Fruit fly (Drosophila melanogaster): Measurements from ENCODE around the gene RYa-R.

RYa-R gene

dm6 chr3R:27002787-27003186, 6.0 kb downstream of the RYa-R start:
- TF ChIP-seq CG17801 (GFP tag; optimal IDR thresholded peaks at IDR 0.05; ENCODE audit: partially characterized antibody) = no peak

dm6 chr3R:27005338-27005737, 8.6 kb downstream of the RYa-R start, which contains the start of gene CG6296:
Gene CG6296 (minus strand): TSS chr3R:27005469.
- TF ChIP-seq CG17801 (GFP tag; optimal IDR thresholded peaks at IDR 0.05; ENCODE audit: partially characterized antibody) = no peak

- TF ChIP-seq CG17801 (GFP tag; optimal IDR thresholded peaks at IDR 0.05; ENCODE audit: partially characterized antibody) = no peak
Measured at dm6 chr3R:27007022-27007421, 10.2 kb downstream of the RYa-R start, which contains the start of gene CG6295. Gene CG6295 (minus strand): TSS chr3R:27007055.

dm6 chr3R:27018187-27018586, 21.4 kb downstream of the RYa-R start, which contains the start of gene CG17192:
Gene CG17192 (minus strand): TSS chr3R:27018287.
- TF ChIP-seq CG17801 (GFP tag; optimal IDR thresholded peaks at IDR 0.05; ENCODE audit: partially characterized antibody) = no peak

dm6 chr3R:27019701-27020172, 23.0 kb downstream of the RYa-R start, which contains the start of gene CG17191:
Gene CG17191 (minus strand): TSS chr3R:27019751.
- TF ChIP-seq CG17801 (GFP tag; optimal IDR thresholded peaks at IDR 0.05; ENCODE audit: partially characterized antibody) = no peak

dm6 chr3R:27021278-27021677, 24.5 kb downstream of the RYa-R start, which contains the start of gene CG6283:
Gene CG6283 (minus strand): TSS chr3R:27021378.
- no peak for TF ChIP-seq CG17801 (GFP tag; optimal IDR thresholded peaks at IDR 0.05; ENCODE audit: partially characterized antibody)

- TF ChIP-seq CG17801 (GFP tag; optimal IDR thresholded peaks at IDR 0.05; ENCODE audit: partially characterized antibody) = no peak
Measured at dm6 chr3R:27023117-27023516, 26.3 kb downstream of the RYa-R start, which contains the start of gene CG6277. Gene CG6277 (minus strand): TSS chr3R:27023217.

- TF ChIP-seq CG17801 (GFP tag; optimal IDR thresholded peaks at IDR 0.05; ENCODE audit: partially characterized antibody) = no peak
Measured at dm6 chr3R:27026009-27026408, 29.2 kb downstream of the RYa-R start, which contains the start of gene CG6271. Gene CG6271 (minus strand): TSS chr3R:27026109.

- no peak for TF ChIP-seq CG17801 (GFP tag; optimal IDR thresholded peaks at IDR 0.05; ENCODE audit: partially characterized antibody)
Measured at dm6 chr3R:27033935-27034334, 37.2 kb downstream of the RYa-R start.

dm6 chr3R:27040044-27040443, 43.3 kb downstream of the RYa-R start:
- TF ChIP-seq CG17801 (GFP tag; optimal IDR thresholded peaks at IDR 0.05; ENCODE audit: partially characterized antibody) = no peak

- no peak for TF ChIP-seq CG17801 (GFP tag; optimal IDR thresholded peaks at IDR 0.05; ENCODE audit: partially characterized antibody)
Measured at dm6 chr3R:27048561-27049270, 51.9 kb downstream of the RYa-R start, which contains the start of gene TwdlT. Gene TwdlT (plus strand): TSS chr3R:27049220.

- no peak for TF ChIP-seq CG17801 (GFP tag; optimal IDR thresholded peaks at IDR 0.05; ENCODE audit: partially characterized antibody)
Measured at dm6 chr3R:27049549-27049948, 52.8 kb downstream of the RYa-R start.

dm6 chr3R:27056152-27056551, 59.4 kb downstream of the RYa-R start:
- TF ChIP-seq CG17801 (GFP tag; optimal IDR thresholded peaks at IDR 0.05; ENCODE audit: partially characterized antibody) = no peak

- TF ChIP-seq CG17801 (GFP tag; optimal IDR thresholded peaks at IDR 0.05; ENCODE audit: partially characterized antibody) = no peak
Measured at dm6 chr3R:27061916-27062315, 65.1 kb downstream of the RYa-R start, which contains the start of gene CG34292. Gene CG34292 (plus strand): TSS chr3R:27062216.

dm6 chr3R:27064099-27064498, 67.3 kb downstream of the RYa-R start, which contains the start of gene Nep5:
Gene Nep5 (minus strand): TSS chr3R:27064199.
- no peak for TF ChIP-seq CG17801 (GFP tag; optimal IDR thresholded peaks at IDR 0.05; ENCODE audit: partially characterized antibody)

dm6 chr3R:27065136-27065535, 68.4 kb downstream of the RYa-R start, which contains the start of gene CG43935:
Gene CG43935 (plus strand): TSS chr3R:27065436.
- TF ChIP-seq CG17801 (GFP tag; optimal IDR thresholded peaks at IDR 0.05; ENCODE audit: partially characterized antibody) = no peak
